Fruit fly (Drosophila melanogaster) whole organism, pupa: ENCODE data around the gene Bub3.

ENCODE experiments used
- CG12605 ChIP-seq: fragments of 200-800 bp; sonication (Bioruptor generic); IDR thresholded peaks from 2 replicates; pipeline ENCODE4 v1.3.6; 2022; ENCODE audit warnings: missing biosample characterization, missing genetic modification characterization
- CG13204 ChIP-seq: fragments of 200-800 bp; sonication (Bioruptor generic); optimal IDR thresholded peaks from 2 replicates; lab custom pipeline; 2018; ENCODE audit warnings: missing biosample characterization, mild to moderate bottlenecking, missing genetic modification characterization, moderate library complexity
- CG14655 ChIP-seq: fragments of 200-800 bp; sonication (Bioruptor generic); optimal IDR thresholded peaks from 3 replicates; lab custom pipeline; 2017; ENCODE audit warnings: mild to moderate bottlenecking, missing biosample characterization, missing genetic modification reagents, missing genetic modification characterization
- CG15710 ChIP-seq: fragments of 200-800 bp; sonication (Bioruptor generic); optimal IDR thresholded peaks from 2 replicates; lab custom pipeline; 2018; ENCODE audit warnings: missing biosample characterization, mild to moderate bottlenecking, missing genetic modification characterization, moderate library complexity
- CG34367 ChIP-seq: fragments of 200-800 bp; sonication (Bioruptor generic); optimal IDR thresholded peaks from 2 replicates; lab custom pipeline; 2018; ENCODE audit warnings: missing biosample characterization, mild to moderate bottlenecking, missing genetic modification characterization
- CG4496 ChIP-seq: fragments of 200-800 bp; sonication (Bioruptor generic); IDR thresholded peaks from 3 replicates; pipeline ENCODE4 v1.3.6; 2022; ENCODE audit warnings: missing biosample characterization, missing genetic modification characterization
- CG8159 ChIP-seq: fragments of 200-800 bp; sonication (Bioruptor generic); optimal IDR thresholded peaks from 3 replicates; lab custom pipeline; 2018; ENCODE audit warnings: missing biosample characterization, mild to moderate bottlenecking, missing genetic modification characterization, moderate library complexity
- CG9948 ChIP-seq: fragments of 200-800 bp; sonication (Bioruptor generic); optimal IDR thresholded peaks from 2 replicates; lab custom pipeline; 2018; ENCODE audit warnings: missing biosample characterization, mild to moderate bottlenecking, missing genetic modification characterization, moderate library complexity
- D1 ChIP-seq: fragments of 200-800 bp; sonication (Bioruptor generic); optimal IDR thresholded peaks from 2 replicates; lab custom pipeline; 2018; ENCODE audit warnings: missing biosample characterization, mild to moderate bottlenecking, missing genetic modification characterization, moderate library complexity
- EcR ChIP-seq: fragments of 200-800 bp; sonication (Bioruptor generic); optimal IDR thresholded peaks from 3 replicates; lab custom pipeline; 2019; ENCODE audit warnings: missing biosample characterization, missing genetic modification characterization, mild to moderate bottlenecking, moderate library complexity, missing genetic modification reagents
- Pif1A ChIP-seq: fragments of 200-800 bp; sonication (Bioruptor generic); optimal IDR thresholded peaks from 3 replicates; lab custom pipeline; 2016; ENCODE audit warnings: missing biosample characterization, missing genetic modification characterization
- fd96Ca ChIP-seq: fragments of 200-800 bp; sonication (Bioruptor generic); IDR thresholded peaks from 3 replicates; pipeline ENCODE4 v1.3.6; 2022; ENCODE audit warnings: missing biosample characterization, missing genetic modification characterization

DNA sequence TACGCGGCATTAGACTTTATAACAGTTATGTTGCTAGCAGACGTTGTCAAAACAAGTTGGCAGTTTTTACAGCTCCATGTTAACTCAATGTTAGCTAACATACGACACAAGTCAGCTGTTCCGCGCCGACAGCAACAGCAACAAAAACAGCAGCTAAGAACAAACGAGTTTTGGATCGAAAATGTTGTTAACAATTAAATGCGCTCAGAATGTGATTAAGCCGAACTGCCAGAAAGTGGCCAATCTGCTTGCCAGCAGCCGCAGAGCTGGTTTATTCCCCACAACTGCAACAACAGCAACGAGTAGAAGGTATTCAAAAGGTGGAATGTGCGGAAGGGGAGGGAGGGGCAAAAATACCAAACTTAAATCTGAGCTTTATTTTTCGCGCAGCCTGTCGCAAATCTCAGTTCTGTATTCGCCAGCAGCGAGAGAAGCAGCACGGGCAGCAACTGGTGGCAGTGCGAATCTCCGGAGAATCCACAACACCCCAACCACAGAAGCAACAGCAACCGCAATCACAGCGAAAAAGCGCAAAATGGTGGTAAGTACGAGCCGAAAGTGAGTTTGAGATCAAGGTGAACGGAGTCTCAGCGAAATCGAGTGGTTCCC, 47.9 kb upstream of the Bub3 start, which contains the start of gene Pcd:
- TF ChIP-seq fd96Ca (no peak), EcR (peak; percentile 24), CG9948 (tag; lab: Kevin White, UChicago) (no peak), Pif1A (GFP tag; lab: Kevin White, UChicago) (no peak), CG12605 (GFP tag; lab: Robert Waterston, UW) (peak; percentile 62; the same call in 1 of the 2 replicates), CG8159 (tag; lab: Kevin White, UChicago) (no peak), CG34367 (tag; lab: Kevin White, UChicago) (no peak), CG4496 (GFP tag; lab: Robert Waterston, UW) (0 out of 3 replicates have a peak, but pooled peaks have one; percentile 52), D1 (tag; lab: Kevin White, UChicago) (no peak), CG14655 (GFP tag; lab: Kevin White, UChicago) (no peak), CG15710 (tag; lab: Kevin White, UChicago) (no peak), CG13204 (no peak)
